In the genomic region with DNA sequence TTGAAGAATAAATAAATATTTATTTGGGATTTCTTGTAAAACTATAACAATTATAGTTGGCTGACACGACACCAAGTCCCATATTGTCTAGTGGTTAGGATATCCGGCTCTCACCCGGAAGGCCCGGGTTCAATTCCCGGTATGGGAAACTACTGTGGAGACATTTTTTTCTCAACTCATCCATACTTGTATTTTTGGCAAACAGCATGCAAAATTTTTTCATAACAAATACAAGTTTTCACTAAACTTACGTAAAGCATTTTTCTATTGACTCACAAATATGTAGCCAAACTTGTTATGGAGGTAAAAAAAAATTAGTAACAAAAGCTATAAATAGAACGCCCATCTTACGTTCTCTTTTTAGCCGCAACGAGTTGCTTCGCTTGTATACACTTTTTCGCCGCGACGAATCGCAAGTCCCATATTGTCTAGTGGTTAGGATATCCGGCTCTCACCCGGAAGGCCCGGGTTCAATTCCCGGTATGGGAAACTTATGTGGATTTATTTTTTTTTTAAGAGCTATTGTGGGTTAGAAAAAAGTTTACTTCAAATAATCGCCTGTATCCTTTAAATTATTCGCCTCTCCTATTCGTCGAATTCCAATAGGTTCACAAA, we compare ENCODE assay signal across 3 fruit fly cellular contexts.
A peak's percentile ranks its signal among the peaks of the same experiment; 100 is the strongest.
TF ChIP-seq lines count a peak whose summit lies in the region.

No protein-coding gene starts in this region.

- TF ChIP-seq CTCF in whole organism, embryonic (GFP tag; optimal IDR thresholded peaks at IDR 0.05; lab: Kevin White, UChicago): no peak

TF ChIP-seq in whole organism, adult, 20 proteins besides CTCF, POLR2A, EP300 and RAD21:
- TF ChIP-seq toe (GFP tag; optimal IDR thresholded peaks at IDR 0.05; lab: Kevin White, UChicago) (no peak), kay (GFP tag; lab: Kevin White, UChicago; ENCODE audit: borderline replicate concordance) (peak; percentile 58), bab1 (GFP tag; optimal IDR thresholded peaks at IDR 0.05; lab: Kevin White, UChicago) (peak; percentile 18)

TF ChIP-seq in whole organism, embryonic, 481 proteins besides CTCF, POLR2A, EP300 and RAD21 (continues in another document):
- TF ChIP-seq Scr (GFP tag; IDR thresholded peaks at IDR 0.05; lab: Robert Waterston, UW; ENCODE audit: partially characterized antibody) (peak; percentile 72), Nf-YA (GFP tag; IDR thresholded peaks at IDR 0.05; lab: Robert Waterston, UW) (no peak), CG10462 (GFP tag; optimal IDR thresholded peaks at IDR 0.05; lab: Kevin White, UChicago) (no peak), HLHmδ (GFP tag; optimal IDR thresholded peaks at IDR 0.05; lab: Kevin White, UChicago) (no peak), NK7.1 (GFP tag; optimal IDR thresholded peaks at IDR 0.05; lab: Kevin White, UChicago) (no peak), Fer2 (tag; optimal IDR thresholded peaks at IDR 0.05; lab: Kevin White, UChicago) (no peak), CG42726 (GFP tag; IDR thresholded peaks at IDR 0.05; lab: Robert Waterston, UW; ENCODE audit: partially characterized antibody) (peak; percentile 38), Bgb (GFP tag; IDR thresholded peaks at IDR 0.05; lab: Robert Waterston, UW; ENCODE audit: partially characterized antibody) (peak; percentile 50), C15 (GFP tag; IDR thresholded peaks at IDR 0.05; lab: Robert Waterston, UW) (no peak), MTF-1 (GFP tag; optimal IDR thresholded peaks at IDR 0.05; lab: Kevin White, UChicago; ENCODE audit: borderline replicate concordance) (no peak), CG7271 (tag; optimal IDR thresholded peaks at IDR 0.05; lab: Kevin White, UChicago) (no peak), CG15073 (GFP tag; optimal IDR thresholded peaks at IDR 0.05; lab: Kevin White, UChicago) (no peak), Dll (GFP tag; IDR thresholded peaks at IDR 0.05; lab: Robert Waterston, UW; ENCODE audit: partially characterized antibody) (peak; percentile 57; the same call in 3 of the 4 replicates), CG9437 (GFP tag; optimal IDR thresholded peaks at IDR 0.05; lab: Kevin White, UChicago) (no peak), CG12659 (GFP tag; optimal IDR thresholded peaks at IDR 0.05; lab: Kevin White, UChicago) (no peak), zen2 (GFP tag; IDR thresholded peaks at IDR 0.05; lab: Robert Waterston, UW; ENCODE audit: partially characterized antibody) (peak; percentile 45; the same call in 1 of the 3 replicates), CG3838 (GFP tag; optimal IDR thresholded peaks at IDR 0.05; lab: Kevin White, UChicago) (no peak), tio (GFP tag; optimal IDR thresholded peaks at IDR 0.05; lab: Kevin White, UChicago) (no peak), ERR (GFP tag; optimal IDR thresholded peaks at IDR 0.05; lab: Kevin White, UChicago) (no peak), Sry-δ (GFP tag; optimal IDR thresholded peaks at IDR 0.05; lab: Kevin White, UChicago) (no peak), CG16813 (GFP tag; IDR thresholded peaks at IDR 0.05; lab: Robert Waterston, UW; ENCODE audit: partially characterized antibody) (peak; percentile 79), Hr3 (GFP tag; optimal IDR thresholded peaks at IDR 0.05; lab: Kevin White, UChicago) (no peak), Stat92E (GFP tag; optimal IDR thresholded peaks at IDR 0.05; lab: Kevin White, UChicago) (peak in 1 of 3 experiments; percentile 53), sens-2 (GFP tag; IDR thresholded peaks at IDR 0.05; lab: Robert Waterston, UW) (no peak), gsb (GFP tag; IDR thresholded peaks at IDR 0.05; lab: Robert Waterston, UW) (no peak), pb (GFP tag; optimal IDR thresholded peaks at IDR 0.05; lab: Kevin White, UChicago) (no peak), CG8359 (GFP tag; optimal IDR thresholded peaks at IDR 0.05; lab: Kevin White, UChicago; ENCODE audit: borderline replicate concordance) (no peak), CG8281 (tag; optimal IDR thresholded peaks at IDR 0.05; lab: Kevin White, UChicago) (no peak), CG10366 (GFP tag; IDR thresholded peaks at IDR 0.05; lab: Robert Waterston, UW) (no peak), CG9932 (GFP tag; IDR thresholded peaks at IDR 0.05; lab: Robert Waterston, UW) (no peak), TFAM (GFP tag; optimal IDR thresholded peaks at IDR 0.05; lab: Kevin White, UChicago) (no peak), CG8290 (GFP tag; optimal IDR thresholded peaks at IDR 0.05; lab: Kevin White, UChicago) (no peak), CG8290 (tag; optimal IDR thresholded peaks at IDR 0.05; lab: Kevin White, UChicago) (no peak), CG12942 (GFP tag; optimal IDR thresholded peaks at IDR 0.05; lab: Kevin White, UChicago) (no peak), oc (tag; optimal IDR thresholded peaks at IDR 0.05; lab: Kevin White, UChicago) (no peak), CG33557 (GFP tag; optimal IDR thresholded peaks at IDR 0.05; lab: Kevin White, UChicago) (no peak), CG14441 (GFP tag; IDR thresholded peaks at IDR 0.05; lab: Robert Waterston, UW) (no peak), ab (GFP tag; optimal IDR thresholded peaks at IDR 0.05; lab: Kevin White, UChicago) (no peak), ewg (GFP tag; optimal IDR thresholded peaks at IDR 0.05; lab: Kevin White, UChicago) (no peak)

TF ChIP-seq in whole organism, prepupa, 60 proteins besides CTCF, POLR2A, EP300 and RAD21:
- peak; percentile 39 for TF ChIP-seq fkh (GFP tag; optimal IDR thresholded peaks at IDR 0.05; lab: Kevin White, UChicago)
- TF ChIP-seq CG3032 (tag; optimal IDR thresholded peaks at IDR 0.05; lab: Kevin White, UChicago): no peak
- TF ChIP-seq CG6163 (GFP tag; IDR thresholded peaks at IDR 0.05; lab: Robert Waterston, UW): no peak
- TF ChIP-seq lz (GFP tag; optimal IDR thresholded peaks at IDR 0.05; lab: Kevin White, UChicago): no peak
- no peak for TF ChIP-seq CG4318 (GFP tag; optimal IDR thresholded peaks at IDR 0.05; lab: Kevin White, UChicago)
- TF ChIP-seq Eip78C (GFP tag; lab: Kevin White, UChicago): peak; percentile 19
- TF ChIP-seq CG9139 (GFP tag; optimal IDR thresholded peaks at IDR 0.05; lab: Kevin White, UChicago): no peak
- peak; percentile 12 for TF ChIP-seq svp (GFP tag; lab: Kevin White, UChicago)
- no peak for TF ChIP-seq Sox15 (GFP tag; optimal IDR thresholded peaks at IDR 0.05; lab: Kevin White, UChicago)
- no peak for TF ChIP-seq dac (GFP tag; optimal IDR thresholded peaks at IDR 0.05; lab: Kevin White, UChicago)
- TF ChIP-seq net (GFP tag; optimal IDR thresholded peaks at IDR 0.05; lab: Kevin White, UChicago): no peak
